Worm (Caenorhabditis elegans) whole organism, L4 larva: ENCODE measurements around the gene etc-1.

Experiments used
- F10B5.3 ChIP-seq: sonication (generic microtip); optimal IDR thresholded peaks from 2 replicates; lab custom pipeline; 2016; ENCODE audit warnings: mild to moderate bottlenecking, missing genetic modification characterization, missing compliant biosample characterization
- F26F4.8 ChIP-seq: fragments of 200-800 bp; sonication (Bioruptor generic); conservative IDR thresholded peaks from 2 replicates; pipeline ENCODE4 v1.3.6; 2022; ENCODE audit warnings: missing genetic modification characterization, missing compliant biosample characterization
- F44E2.7 ChIP-seq: fragments of 200-800 bp; sonication (Bioruptor generic); IDR thresholded peaks from 2 replicates; pipeline ENCODE4 v2.1.2; 2022; ENCODE audit warnings: missing genetic modification characterization, missing compliant biosample characterization
- R02D3.7 ChIP-seq: fragments of 150-350 bp; sonication (generic microtip); optimal IDR thresholded peaks from 3 replicates; lab custom pipeline; 2014; ENCODE audit warnings: missing biosample characterization, missing genetic modification characterization
- aha-1 ChIP-seq: fragments of 150-350 bp; peaks from one replicate; lab custom pipeline; 2014; ENCODE audit warnings: missing biosample characterization, missing genetic modification characterization
- ama-1 ChIP-seq: fragments of 150-350 bp; optimal IDR thresholded peaks from 2 replicates; lab custom pipeline; 2014; ENCODE audit warnings: inconsistent platforms, mixed read lengths
- ceh-32 ChIP-seq: sonication (generic microtip); optimal IDR thresholded peaks from 2 replicates; lab custom pipeline; 2016; ENCODE audit warnings: mild to moderate bottlenecking, missing genetic modification characterization, missing compliant biosample characterization; ENCODE audit not compliant: poor library complexity
- ceh-44 ChIP-seq: fragments of 200-800 bp; sonication (Bioruptor generic); IDR thresholded peaks from 2 replicates; pipeline ENCODE4 v1.3.6; 2022; ENCODE audit warnings: missing genetic modification reagents, missing genetic modification characterization, missing compliant biosample characterization
- ceh-82 ChIP-seq: sonication (generic microtip); optimal IDR thresholded peaks from 2 replicates; lab custom pipeline; 2017; ENCODE audit warnings: missing biosample characterization, missing genetic modification characterization
- daf-16 ChIP-seq, 3 experiments: sonication (generic microtip); optimal IDR thresholded peaks; 2 replicates each; lab custom pipeline; 2016 to 2017; ENCODE audit warnings: missing genetic modification characterization in 3 of 3, missing genetic modification reagents in 3 of 3, mild to moderate bottlenecking in 2 of 3, missing compliant biosample characterization in 2 of 3, missing biosample characterization in 1 of 3, moderate library complexity in 1 of 3
- daf-8 ChIP-seq: fragments of 200-800 bp; sonication (Bioruptor generic); IDR thresholded peaks from 2 replicates; pipeline ENCODE4 v1.3.6; 2022; ENCODE audit warnings: missing genetic modification characterization, missing compliant biosample characterization
- dmd-9 ChIP-seq: fragments of 200-800 bp; sonication (Bioruptor generic); IDR thresholded peaks from 2 replicates; pipeline ENCODE4 v1.3.6; 2022; ENCODE audit warnings: missing genetic modification reagents, missing genetic modification characterization, missing compliant biosample characterization
- dpl-1 ChIP-seq: fragments of 150-350 bp; optimal IDR thresholded peaks from 2 replicates; lab custom pipeline; 2014; ENCODE audit warnings: missing biosample characterization, missing genetic modification reagents, missing genetic modification characterization
- duxl-1 ChIP-seq: sonication (generic microtip); optimal IDR thresholded peaks from 2 replicates; lab custom pipeline; 2016; ENCODE audit warnings: mild to moderate bottlenecking, missing genetic modification characterization, moderate library complexity, missing compliant biosample characterization; ENCODE audit not compliant: poor library complexity
- dve-1 ChIP-seq: sonication (generic microtip); optimal IDR thresholded peaks from 2 replicates; lab custom pipeline; 2017; ENCODE audit warnings: antibody characterized with exemption, mild to moderate bottlenecking, missing genetic modification characterization, missing compliant biosample characterization; ENCODE audit not compliant: insufficient read depth
- fkh-10 ChIP-seq: fragments of 150-350 bp; optimal IDR thresholded peaks from 2 replicates; lab custom pipeline; 2014; ENCODE audit warnings: missing biosample characterization, missing genetic modification reagents, missing genetic modification characterization
- gei-8 ChIP-seq: fragments of 200-800 bp; sonication (Bioruptor generic); optimal IDR thresholded peaks from 2 replicates; lab custom pipeline; 2018; ENCODE audit warnings: mild to moderate bottlenecking, missing genetic modification characterization, missing compliant biosample characterization
- hif-1 ChIP-seq, 2 experiments: sonication (generic microtip); optimal IDR thresholded peaks; 2 replicates each; lab custom pipeline; 2016 to 2017; ENCODE audit warnings: missing compliant biosample characterization in 2 of 2, missing genetic modification characterization in 2 of 2, missing genetic modification reagents in 2 of 2, missing genotype in 2 of 2, mild to moderate bottlenecking in 1 of 2
- hlh-30 ChIP-seq: sonication (generic microtip); optimal IDR thresholded peaks from 2 replicates; lab custom pipeline; 2017; ENCODE audit warnings: antibody characterized with exemption, mild to moderate bottlenecking, missing genetic modification characterization, missing compliant biosample characterization; ENCODE audit not compliant: insufficient read depth
- lin-29 ChIP-seq: fragments of 200-800 bp; sonication (Bioruptor generic); IDR thresholded peaks from 2 replicates; pipeline ENCODE4 v1.3.6; 2022; ENCODE audit warnings: missing genetic modification reagents, missing genetic modification characterization, missing compliant biosample characterization
- lin-38 ChIP-seq: fragments of 200-800 bp; sonication (Bioruptor generic); IDR thresholded peaks from 2 replicates; pipeline ENCODE4 v1.3.6; 2022; ENCODE audit warnings: missing genetic modification reagents, missing genetic modification characterization, missing compliant biosample characterization
- lin-39 ChIP-seq: fragments of 150-350 bp; optimal IDR thresholded peaks from 2 replicates; lab custom pipeline; 2014; ENCODE audit warnings: missing biosample characterization, missing genetic modification reagents, missing genetic modification characterization
- lsy-2 ChIP-seq, 2 experiments: fragments of 150-350 bp in 1 of 2; sonication (generic microtip) in 1 of 2; optimal IDR thresholded peaks; 2 replicates each; lab custom pipeline; 2014 to 2017; ENCODE audit warnings: missing biosample characterization in 2 of 2, missing genetic modification characterization in 2 of 2
- mdl-1 ChIP-seq, 2 experiments: fragments of 150-350 bp in 1 of 2; sonication (generic microtip) in 1 of 2; optimal IDR thresholded peaks; 2 replicates each; lab custom pipeline; 2014 to 2017; ENCODE audit warnings: missing biosample characterization in 2 of 2, missing genetic modification characterization in 2 of 2
- mes-2 ChIP-seq: sonication (generic microtip); optimal IDR thresholded peaks from 2 replicates; lab custom pipeline; 2016; ENCODE audit warnings: missing genotype, mild to moderate bottlenecking, missing genetic modification characterization, missing compliant biosample characterization; ENCODE audit not compliant: poor library complexity, severe bottlenecking
- nhr-10 ChIP-seq: fragments of 150-350 bp; optimal IDR thresholded peaks from 2 replicates; lab custom pipeline; 2014; ENCODE audit warnings: missing biosample characterization, missing genetic modification characterization
- nhr-28 ChIP-seq: fragments of 150-350 bp; optimal IDR thresholded peaks from 2 replicates; lab custom pipeline; 2014; ENCODE audit warnings: missing biosample characterization, missing genetic modification characterization
- nhr-6 ChIP-seq: fragments of 150-350 bp; optimal IDR thresholded peaks from 2 replicates; lab custom pipeline; 2014; ENCODE audit warnings: missing biosample characterization, missing genetic modification characterization
- nhr-77 ChIP-seq: fragments of 150-350 bp; optimal IDR thresholded peaks from 2 replicates; lab custom pipeline; 2014; ENCODE audit warnings: missing biosample characterization, missing genetic modification characterization
- php-3 ChIP-seq: fragments of 200-800 bp; sonication (Bioruptor generic); IDR thresholded peaks from 2 replicates; pipeline ENCODE4 v1.3.6; 2022; ENCODE audit warnings: missing genetic modification reagents, missing genetic modification characterization, missing compliant biosample characterization
- skn-1 ChIP-seq: fragments of 150-350 bp; optimal IDR thresholded peaks from 2 replicates; lab custom pipeline; 2014; ENCODE audit warnings: missing biosample characterization, missing genetic modification characterization
- snpc-1.2 ChIP-seq: fragments of 200-800 bp; sonication (Bioruptor generic); IDR thresholded peaks from 2 replicates; pipeline ENCODE4 v1.3.6; 2022; ENCODE audit warnings: missing genetic modification reagents, missing genetic modification characterization, missing compliant biosample characterization
- snpc-4 ChIP-seq: fragments of 150-350 bp; optimal IDR thresholded peaks from 2 replicates; lab custom pipeline; 2014; ENCODE audit warnings: missing biosample characterization, missing genetic modification characterization
- spr-3 ChIP-seq: fragments of 200-800 bp; sonication (Bioruptor generic); optimal IDR thresholded peaks from 2 replicates; lab custom pipeline; 2018; ENCODE audit warnings: mild to moderate bottlenecking, missing genetic modification characterization, missing compliant biosample characterization
- tra-1 ChIP-seq: fragments of 200-800 bp; sonication (Bioruptor generic); IDR thresholded peaks from 2 replicates; pipeline ENCODE4 v1.3.6; 2022; ENCODE audit warnings: missing genetic modification reagents, missing genetic modification characterization, missing compliant biosample characterization
- unc-62 ChIP-seq, 3 experiments: fragments of 150-350 bp in 1 of 3; sonication (generic microtip); optimal IDR thresholded peaks in 2 of 3; peaks in 1 of 3; 1 replicate in 1 of 3; 2 replicates in 2 of 3; lab custom pipeline; 2014 to 2017; ENCODE audit warnings: missing biosample characterization in 3 of 3, missing genetic modification characterization in 3 of 3, missing genetic modification reagents in 3 of 3, missing genotype in 1 of 3
- zip-11 ChIP-seq: fragments of 200-800 bp; sonication (Bioruptor generic); IDR thresholded peaks from 2 replicates; pipeline ENCODE4 v1.3.6; 2022; ENCODE audit warnings: missing genetic modification characterization, missing compliant biosample characterization
- zip-2 ChIP-seq: fragments of 150-350 bp; optimal IDR thresholded peaks from 2 replicates; lab custom pipeline; 2014; ENCODE audit warnings: missing biosample characterization, missing genetic modification characterization

Gene etc-1

DNA sequence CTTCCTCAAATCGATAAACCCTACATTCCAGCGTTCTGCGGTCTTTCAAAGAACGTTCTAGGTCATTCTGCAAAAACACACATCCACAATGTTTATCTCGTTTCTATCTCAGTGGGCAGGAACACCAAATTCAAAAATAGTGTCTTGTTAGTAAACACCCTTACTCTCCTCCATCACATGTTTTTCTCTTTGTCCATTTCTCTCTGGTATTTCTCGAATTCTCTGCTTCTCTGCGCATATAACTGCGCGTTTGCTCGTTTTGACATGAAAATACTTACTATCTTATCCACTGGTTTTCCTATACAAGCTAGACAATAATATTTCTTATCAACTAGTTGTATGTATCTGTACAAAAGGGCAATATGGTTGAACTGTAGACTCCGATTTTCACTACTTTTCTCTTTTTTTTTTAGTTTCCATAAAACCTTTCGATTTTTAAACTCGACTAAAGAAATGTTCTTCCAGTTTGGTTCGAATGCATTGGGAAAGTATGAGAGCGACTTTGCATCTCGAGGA lies 13.9 kb upstream of the etc-1 start, which contains the start of gene pyr-1:
pyr-1 (plus strand) TSS at position 466 of the 516 bp plus-strand sequence.
- TF ChIP-seq duxl-1 (no peak), nhr-77 (no peak), nhr-28 (tag; lab: Kevin White, UChicago) (peak; percentile 81), daf-16 (GFP tag; optimal IDR thresholded peaks at IDR 0.05; lab: Kevin White, UChicago) (peak in 1 of 2 experiments; percentile 90), daf-16 (tag; optimal IDR thresholded peaks at IDR 0.05; lab: Kevin White, UChicago) (peak; percentile 93), zip-11 (no peak), hlh-30 (tag; lab: Kevin White, UChicago) (peak; percentile 72), ceh-44 (no peak), F26F4.8 (GFP tag; lab: Robert Waterston, UW) (no peak), nhr-6 (tag; lab: Kevin White, UChicago) (no peak), zip-2 (tag; lab: Kevin White, UChicago) (no peak), dve-1 (tag; lab: Kevin White, UChicago) (peak; percentile 18), spr-3 (GFP tag; lab: Kevin White, UChicago) (no peak), mes-2 (tag; lab: Kevin White, UChicago) (peak; percentile 23), F44E2.7 (GFP tag; lab: Robert Waterston, UW) (no peak), F10B5.3 (tag; lab: Kevin White, UChicago) (no peak), dmd-9 (GFP tag; lab: Robert Waterston, UW) (no peak), lin-29 (GFP tag; lab: Robert Waterston, UW) (no peak), gei-8 (GFP tag; lab: Kevin White, UChicago) (no peak), dpl-1 (GFP tag; lab: Kevin White, UChicago) (no peak), lin-38 (GFP tag; lab: Robert Waterston, UW) (no peak), ceh-32 (tag; lab: Kevin White, UChicago) (no peak), lsy-2 (tag; optimal IDR thresholded peaks at IDR 0.05; lab: Kevin White, UChicago) (no peak), nhr-10 (tag; lab: Kevin White, UChicago) (no peak), lin-39 (tag; lab: Kevin White, UChicago) (no peak), aha-1 (peak; percentile 4), unc-62 (GFP tag; optimal IDR thresholded peaks at IDR 0.05 in 1 of 2; lab: Kevin White, UChicago) (peak in 1 of 2 experiments; percentile 55), unc-62 (tag; optimal IDR thresholded peaks at IDR 0.05; lab: Kevin White, UChicago) (no peak), snpc-4 (no peak), snpc-1.2 (GFP tag; lab: Robert Waterston, UW) (no peak), fkh-10 (GFP tag; lab: Kevin White, UChicago) (no peak), R02D3.7 (tag; lab: Kevin White, UChicago) (no peak), ceh-82 (tag; lab: Kevin White, UChicago) (no peak), daf-8 (GFP tag; lab: Robert Waterston, UW) (no peak), php-3 (GFP tag; lab: Robert Waterston, UW) (no peak), mdl-1 (tag; optimal IDR thresholded peaks at IDR 0.05; lab: Kevin White, UChicago) (peak in 1 of 2 experiments; percentile 64), skn-1 (no peak), tra-1 (no peak), hif-1 (tag; optimal IDR thresholded peaks at IDR 0.05; lab: Kevin White, UChicago) (no peak)

DNA sequence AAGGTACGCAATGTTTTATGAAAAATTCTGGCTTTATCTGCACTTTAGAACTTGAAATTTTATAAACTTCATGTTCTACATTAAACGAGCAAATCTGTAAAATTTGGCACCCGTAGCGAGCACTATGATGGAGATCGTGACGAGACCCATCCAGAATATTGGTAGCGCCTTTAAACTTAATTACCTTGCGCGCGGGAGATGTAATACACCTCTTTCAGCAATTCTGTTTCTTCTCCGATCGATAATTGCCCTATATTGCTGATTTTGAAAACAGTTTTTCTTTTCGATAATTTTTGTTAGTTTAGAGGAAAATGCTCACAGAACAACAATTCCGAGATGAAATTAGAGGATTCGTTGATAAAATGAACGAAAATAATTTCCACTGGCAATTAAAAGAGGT lies 5.8 kb upstream of the etc-1 start, which contains the start of gene atg-10:
atg-10 (plus strand) TSS at position 301 of the 400 bp plus-strand sequence.
- TF ChIP-seq php-3 (GFP tag; lab: Robert Waterston, UW) (no peak), ama-1 (peak; percentile 43), unc-62 (GFP tag; optimal IDR thresholded peaks at IDR 0.05 in 1 of 2; lab: Kevin White, UChicago) (peak in 1 of 2 experiments; percentile 5), unc-62 (tag; optimal IDR thresholded peaks at IDR 0.05; lab: Kevin White, UChicago) (no peak)
